Fruit fly (Drosophila melanogaster) whole organism, adult: ENCODE data around the gene sa.
A peak's percentile ranks its signal among the peaks of the same experiment; 100 is the strongest.

Experiments
- CG11617 ChIP-seq: fragments of 200-800 bp; sonication (Bioruptor generic); optimal IDR thresholded peaks from 2 replicates; lab custom pipeline; 2017; ENCODE audit warnings: mild to moderate bottlenecking, missing biosample characterization, missing genetic modification reagents, missing genetic modification characterization
- CG12768 ChIP-seq: fragments of 200-800 bp; sonication (Bioruptor generic); optimal IDR thresholded peaks from 2 replicates; lab custom pipeline; 2017; ENCODE audit warnings: missing biosample characterization, missing genetic modification characterization, mild to moderate bottlenecking, moderate library complexity, missing genetic modification reagents
- CG14711 ChIP-seq: fragments of 200-800 bp; sonication (Bioruptor generic); optimal IDR thresholded peaks from 2 replicates; lab custom pipeline; 2018; ENCODE audit warnings: missing biosample characterization, mild to moderate bottlenecking, missing genetic modification characterization, moderate library complexity
- CG1620 ChIP-seq: fragments of 200-800 bp; sonication (Bioruptor generic); optimal IDR thresholded peaks from 2 replicates; lab custom pipeline; 2016; ENCODE audit warnings: missing biosample characterization, missing genetic modification characterization
- CG33017 ChIP-seq: fragments of 200-800 bp; sonication (Bioruptor generic); optimal IDR thresholded peaks from 2 replicates; lab custom pipeline; 2018; ENCODE audit warnings: missing biosample characterization, mild to moderate bottlenecking, missing genetic modification characterization, moderate library complexity
- CG5204 ChIP-seq: fragments of 200-800 bp; sonication (Bioruptor generic); optimal IDR thresholded peaks from 2 replicates; lab custom pipeline; 2016; ENCODE audit warnings: missing biosample characterization, missing genetic modification characterization
- CG7045 ChIP-seq: fragments of 200-800 bp; sonication (Bioruptor generic); optimal IDR thresholded peaks from 2 replicates; lab custom pipeline; 2017; ENCODE audit warnings: missing biosample characterization, mild to moderate bottlenecking, missing genetic modification characterization
- CG7101 ChIP-seq: fragments of 200-800 bp; sonication (Bioruptor generic); optimal IDR thresholded peaks from 2 replicates; lab custom pipeline; 2018; ENCODE audit warnings: missing biosample characterization, mild to moderate bottlenecking, missing genetic modification characterization, moderate library complexity
- Clk ChIP-seq: fragments of 200-800 bp; sonication (Bioruptor generic); optimal IDR thresholded peaks from 2 replicates; lab custom pipeline; 2017; ENCODE audit warnings: missing biosample characterization, missing genetic modification characterization
- Crg-1 ChIP-seq: fragments of 200-800 bp; sonication (Bioruptor generic); optimal IDR thresholded peaks from 2 replicates; lab custom pipeline; 2016; ENCODE audit warnings: missing biosample characterization, missing genetic modification characterization
- Hr96 ChIP-seq: fragments of 200-800 bp; sonication (Bioruptor generic); optimal IDR thresholded peaks from 2 replicates; lab custom pipeline; 2016; ENCODE audit warnings: missing biosample characterization, missing genetic modification characterization
- Mnt ChIP-seq: fragments of 200-800 bp; sonication (Bioruptor generic); optimal IDR thresholded peaks from 2 replicates; lab custom pipeline; 2016; ENCODE audit warnings: missing biosample characterization, mild to moderate bottlenecking, missing genetic modification characterization
- bab1 ChIP-seq: fragments of 200-800 bp; sonication (Bioruptor generic); optimal IDR thresholded peaks from 3 replicates; lab custom pipeline; 2019; ENCODE audit warnings: missing biosample characterization, mild to moderate bottlenecking, missing genetic modification characterization, moderate library complexity
- cic ChIP-seq: fragments of 200-800 bp; sonication (Bioruptor generic); optimal IDR thresholded peaks from 2 replicates; lab custom pipeline; 2017; ENCODE audit warnings: missing biosample characterization, mild to moderate bottlenecking, missing genetic modification characterization, moderate library complexity
- cnc ChIP-seq, 2 experiments: fragments of >200 bp; optimal IDR thresholded peaks; 2 replicates each; lab custom pipeline; 2017
- kay ChIP-seq: fragments of 200-800 bp; sonication (Bioruptor generic); peaks from one replicate; lab custom pipeline; 2016; ENCODE audit warnings: missing biosample characterization, missing genetic modification characterization, borderline replicate concordance
- ovo ChIP-seq: fragments of 200-800 bp; sonication (Bioruptor generic); optimal IDR thresholded peaks from 2 replicates; lab custom pipeline; 2016; ENCODE audit warnings: missing biosample characterization, missing genetic modification characterization
- pad ChIP-seq: fragments of 200-800 bp; sonication (Bioruptor generic); optimal IDR thresholded peaks from 3 replicates; lab custom pipeline; 2017; ENCODE audit warnings: missing biosample characterization, missing genetic modification characterization, mild to moderate bottlenecking, moderate library complexity, missing genetic modification reagents
- tj ChIP-seq: fragments of 200-800 bp; sonication (Bioruptor generic); optimal IDR thresholded peaks from 3 replicates; lab custom pipeline; 2017; ENCODE audit warnings: missing biosample characterization, mild to moderate bottlenecking, missing genetic modification characterization, moderate library complexity
- toe ChIP-seq: fragments of 200-800 bp; sonication (Bioruptor generic); optimal IDR thresholded peaks from 2 replicates; lab custom pipeline; 2016; ENCODE audit warnings: missing biosample characterization, missing genetic modification characterization

Gene sa

DNA sequence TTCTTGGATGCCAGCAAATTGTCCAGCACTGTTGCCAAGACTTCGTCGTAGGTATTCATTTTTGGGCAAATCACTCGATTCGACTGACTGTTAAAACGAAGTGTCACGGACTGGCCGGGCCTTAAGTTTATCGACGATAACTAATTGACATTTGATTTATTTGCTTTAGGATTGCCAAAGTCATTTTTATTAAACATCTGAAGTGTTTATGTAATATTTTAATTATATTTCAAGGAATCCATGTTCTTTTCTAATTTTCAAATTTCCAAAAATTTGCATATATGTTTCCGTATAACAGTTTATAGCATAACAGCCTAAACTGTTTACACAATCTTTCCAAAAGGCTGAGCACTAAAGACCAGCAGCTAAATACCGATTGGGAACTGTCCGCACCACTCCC lies at the start of gene sa:
Gene sa (minus strand): TSS at position 101 of the 400 bp plus-strand sequence.
- TF ChIP-seq Clk (no peak), CG14711 (tag; lab: Kevin White, UChicago) (no peak), Mnt (GFP tag; lab: Kevin White, UChicago) (no peak), CG11617 (GFP tag; lab: Kevin White, UChicago) (no peak), bab1 (GFP tag; lab: Kevin White, UChicago) (no peak), ovo (GFP tag; lab: Kevin White, UChicago) (no peak), Hr96 (no peak)

DNA sequence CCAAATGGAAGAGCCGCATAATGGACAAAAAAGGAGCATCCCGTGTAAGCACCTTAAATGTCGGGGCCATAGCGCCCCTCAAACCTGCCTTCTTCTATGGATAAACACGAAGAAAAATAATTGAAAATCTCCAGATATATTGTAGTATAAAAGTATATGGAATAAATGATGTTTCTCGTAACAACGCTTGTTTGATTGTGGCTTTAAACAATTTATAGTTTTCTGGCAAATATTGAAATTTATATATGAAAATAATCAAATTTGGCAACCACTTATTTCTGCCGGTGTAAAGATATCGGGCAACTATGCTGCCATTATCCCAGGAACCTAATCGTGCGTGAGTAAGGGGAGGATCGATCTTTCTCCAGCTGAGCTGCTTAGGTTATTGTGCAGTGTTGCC lies 48.7 kb upstream of the sa start:
- no peak for TF ChIP-seq bab1 (GFP tag; lab: Kevin White, UChicago)
- TF ChIP-seq toe (GFP tag; lab: Kevin White, UChicago), result no peak
- no peak for TF ChIP-seq CG1620 (GFP tag; lab: Kevin White, UChicago)
- no peak for TF ChIP-seq pad (GFP tag; lab: Kevin White, UChicago)
- no peak for TF ChIP-seq CG33017 (tag; lab: Kevin White, UChicago)
- TF ChIP-seq CG11617 (GFP tag; lab: Kevin White, UChicago), result no peak
- no peak for TF ChIP-seq CG5204 (GFP tag; lab: Kevin White, UChicago)
- TF ChIP-seq Clk, result no peak
- no peak for TF ChIP-seq CG7045 (GFP tag; lab: Kevin White, UChicago)
- no peak for TF ChIP-seq Mnt (GFP tag; lab: Kevin White, UChicago)
- no peak for TF ChIP-seq tj (GFP tag; lab: Kevin White, UChicago)
- no peak for TF ChIP-seq Hr96
- no peak for TF ChIP-seq CG7101 (tag; lab: Kevin White, UChicago)
- TF ChIP-seq ovo (GFP tag; lab: Kevin White, UChicago), result no peak
- TF ChIP-seq cic, result no peak
- TF ChIP-seq cnc (optimal IDR thresholded peaks at IDR 0.05; lab: Kevin White, UChicago), result no peak
- no peak for TF ChIP-seq kay (GFP tag; lab: Kevin White, UChicago)
- TF ChIP-seq CG12768 (GFP tag; lab: Kevin White, UChicago), result no peak

DNA sequence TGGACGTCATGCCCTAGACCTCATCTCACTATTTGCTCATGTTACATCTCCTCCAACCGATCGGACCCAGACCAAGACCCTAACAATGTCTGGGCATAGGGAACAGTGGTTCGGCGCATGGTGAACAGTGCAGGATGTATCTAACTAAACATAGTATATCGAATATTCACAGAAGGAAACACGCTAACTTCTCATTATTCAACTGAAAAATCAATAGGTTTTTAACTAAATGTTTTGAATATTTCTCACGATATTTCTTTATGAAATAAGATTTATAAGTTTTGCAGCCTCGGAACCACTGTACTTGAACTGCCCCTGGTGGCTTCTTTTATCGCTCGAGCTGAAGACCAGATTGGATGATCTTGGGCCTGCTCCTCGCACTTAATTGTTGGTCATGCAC lies 47.1 kb upstream of the sa start:
- TF ChIP-seq cic (no peak), ovo (GFP tag; lab: Kevin White, UChicago) (no peak), CG1620 (GFP tag; lab: Kevin White, UChicago) (no peak), CG33017 (tag; lab: Kevin White, UChicago) (no peak)

DNA sequence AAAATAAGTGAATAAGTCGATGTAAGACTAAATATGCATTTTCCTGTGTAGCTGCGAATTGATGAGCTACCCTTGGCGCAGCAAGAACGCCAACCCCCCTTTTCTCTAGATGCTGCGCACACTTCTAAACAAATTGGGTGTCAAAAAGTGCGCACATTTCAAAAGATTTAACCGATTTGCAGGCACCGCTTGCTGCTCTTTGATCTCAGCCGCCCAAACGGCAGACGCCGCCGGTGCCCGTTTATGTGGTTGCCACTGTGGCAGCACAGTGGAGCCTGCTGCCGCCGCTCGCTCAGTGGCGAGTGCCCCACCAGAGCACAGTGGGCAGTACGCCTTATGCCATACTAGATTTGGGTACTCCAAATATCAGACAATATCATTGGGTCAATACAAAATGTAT lies 43.9 kb upstream of the sa start:
- no peak for TF ChIP-seq CG5204 (GFP tag; lab: Kevin White, UChicago)
- no peak for TF ChIP-seq CG7045 (GFP tag; lab: Kevin White, UChicago)
- TF ChIP-seq CG12768 (GFP tag; lab: Kevin White, UChicago), result no peak
- TF ChIP-seq Clk, result no peak
- no peak for TF ChIP-seq cic

DNA sequence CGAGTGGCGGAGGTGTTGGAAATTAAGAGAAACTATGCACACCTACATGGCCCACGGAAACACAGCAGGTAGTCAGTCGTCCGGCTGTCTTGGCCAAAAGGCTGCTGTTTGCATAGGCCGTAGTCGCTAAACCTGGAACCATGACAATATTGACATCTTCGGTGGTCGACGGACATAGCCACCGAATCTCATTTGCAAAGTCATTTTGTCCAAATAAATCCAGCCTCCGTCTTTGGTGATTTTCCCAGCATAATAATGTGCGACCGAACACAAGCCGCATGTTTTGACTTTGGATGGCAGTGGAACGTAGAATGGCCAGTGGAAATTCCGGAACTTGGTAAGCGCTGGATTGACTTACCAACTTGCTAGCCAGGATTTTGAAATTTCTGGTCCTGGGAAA lies 42.8 kb upstream of the sa start:
- no peak for TF ChIP-seq CG1620 (GFP tag; lab: Kevin White, UChicago)
- TF ChIP-seq cic, result no peak
- no peak for TF ChIP-seq CG7045 (GFP tag; lab: Kevin White, UChicago)
- TF ChIP-seq CG11617 (GFP tag; lab: Kevin White, UChicago), result no peak
- no peak for TF ChIP-seq CG7101 (tag; lab: Kevin White, UChicago)
- no peak for TF ChIP-seq cnc (optimal IDR thresholded peaks at IDR 0.05; lab: Kevin White, UChicago)
- TF ChIP-seq tj (GFP tag; lab: Kevin White, UChicago), result no peak
- TF ChIP-seq CG33017 (tag; lab: Kevin White, UChicago), result no peak

DNA sequence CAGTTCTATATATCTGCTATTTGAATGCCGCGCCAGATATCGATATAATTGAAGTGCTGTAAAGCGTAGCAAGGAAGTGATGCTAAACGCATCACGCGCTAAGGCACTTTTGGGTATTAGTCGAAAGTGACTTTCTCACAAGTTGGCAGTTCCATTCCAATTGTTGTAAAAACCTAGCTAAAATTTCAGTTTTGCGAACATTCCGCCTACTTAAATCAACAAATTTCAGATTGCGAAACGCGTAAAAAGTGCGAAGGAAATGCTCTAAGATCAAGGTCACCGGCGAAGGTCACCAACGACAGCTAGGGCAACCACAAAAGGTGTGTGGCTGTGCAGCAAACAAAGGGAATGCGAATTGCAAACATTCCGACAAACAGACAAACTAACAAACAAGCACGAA lies 39.2 kb upstream of the sa start, which contains the start of gene Syx7:
Gene Syx7 (plus strand): TSS at position 131 of the 400 bp plus-strand sequence.
- TF ChIP-seq Hr96 (peak; percentile 41), tj (GFP tag; lab: Kevin White, UChicago) (no peak), cic (no peak), pad (GFP tag; lab: Kevin White, UChicago) (peak; percentile 25), CG12768 (GFP tag; lab: Kevin White, UChicago) (no peak), cnc (optimal IDR thresholded peaks at IDR 0.05; lab: Kevin White, UChicago) (no peak), CG11617 (GFP tag; lab: Kevin White, UChicago) (no peak), toe (GFP tag; lab: Kevin White, UChicago) (no peak), Crg-1 (GFP tag; lab: Kevin White, UChicago) (peak; percentile 70), CG1620 (GFP tag; lab: Kevin White, UChicago) (peak; percentile 52), CG7101 (tag; lab: Kevin White, UChicago) (peak; percentile 39), CG14711 (tag; lab: Kevin White, UChicago) (peak; percentile 12), bab1 (GFP tag; lab: Kevin White, UChicago) (peak; percentile 55), kay (GFP tag; lab: Kevin White, UChicago) (no peak), Mnt (GFP tag; lab: Kevin White, UChicago) (no peak), CG5204 (GFP tag; lab: Kevin White, UChicago) (no peak), Clk (no peak), ovo (GFP tag; lab: Kevin White, UChicago) (no peak), CG33017 (tag; lab: Kevin White, UChicago) (no peak), CG7045 (GFP tag; lab: Kevin White, UChicago) (no peak)

DNA sequence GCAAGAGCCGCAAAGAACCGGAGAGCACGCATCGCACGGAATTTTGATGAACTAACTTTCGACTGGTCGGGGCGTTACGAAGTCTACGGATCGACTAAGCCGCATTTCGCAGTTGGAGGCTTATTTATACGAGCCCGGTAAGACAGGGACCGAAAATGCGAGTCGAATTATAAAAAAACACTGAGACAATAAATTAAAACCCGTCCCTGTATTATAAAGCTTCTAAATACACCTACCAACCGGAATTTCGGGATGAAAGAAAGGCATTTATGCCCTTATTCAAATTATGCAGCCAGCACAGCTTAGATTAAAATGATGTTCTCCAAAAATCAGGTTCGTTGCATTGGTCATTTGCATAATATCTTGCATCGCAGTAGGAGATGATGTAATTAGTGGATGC lies 38.2 kb upstream of the sa start, which contains the start of gene Alp1:
Gene Alp1 (minus strand): TSS at position 101 of the 400 bp plus-strand sequence.
- TF ChIP-seq CG1620 (GFP tag; lab: Kevin White, UChicago) (no peak), pad (GFP tag; lab: Kevin White, UChicago) (no peak), CG7101 (tag; lab: Kevin White, UChicago) (no peak), cnc (optimal IDR thresholded peaks at IDR 0.05; lab: Kevin White, UChicago) (no peak), tj (GFP tag; lab: Kevin White, UChicago) (no peak), CG33017 (tag; lab: Kevin White, UChicago) (no peak), toe (GFP tag; lab: Kevin White, UChicago) (no peak), CG11617 (GFP tag; lab: Kevin White, UChicago) (no peak), CG5204 (GFP tag; lab: Kevin White, UChicago) (no peak), Mnt (GFP tag; lab: Kevin White, UChicago) (no peak)
